Worm (Caenorhabditis elegans) whole organism, L4/young adult: ENCODE results near the gene DC2.5.

ENCODE experiments used
- W03F9.2 ChIP-seq: fragments of 150-350 bp; optimal IDR thresholded peaks from 2 replicates; lab custom pipeline; 2014; ENCODE audit warnings: missing biosample characterization, missing genetic modification characterization
- dao-5 ChIP-seq: sonication (generic microtip); optimal IDR thresholded peaks from 2 replicates; lab custom pipeline; 2016; ENCODE audit warnings: missing genotype, missing genetic modification characterization, moderate library complexity, missing compliant biosample characterization
- him-1 ChIP-seq: sonication (generic microtip); optimal IDR thresholded peaks from 2 replicates; lab custom pipeline; 2016; ENCODE audit warnings: missing genotype, missing genetic modification reagents, missing genetic modification characterization, missing compliant biosample characterization

DNA sequence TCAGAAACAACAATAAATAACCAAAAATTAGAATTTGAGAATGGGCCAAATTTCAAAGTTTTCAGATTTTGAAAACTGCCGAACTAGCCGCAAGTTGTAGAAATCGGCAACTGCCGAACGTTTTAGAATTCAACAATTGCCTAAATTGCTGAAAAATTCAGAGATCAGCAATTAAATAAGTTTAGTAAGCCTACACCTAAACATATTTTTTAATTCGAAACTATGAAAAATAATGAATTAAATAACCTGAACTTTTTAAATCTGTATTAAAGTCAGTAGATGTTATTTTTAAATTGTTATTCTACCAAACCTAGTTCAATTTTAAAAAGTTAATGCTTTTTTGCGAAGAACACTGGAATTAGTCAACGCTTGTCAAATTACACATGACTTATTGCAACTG, 46.1 kb upstream of the DC2.5 start, which contains the start of gene nhr-204:
- TF ChIP-seq W03F9.2 (no peak), dao-5 (no peak), him-1 (tag; lab: Kevin White, UChicago) (no peak)
